Worm (Caenorhabditis elegans): ENCODE data around the gene srbc-37.

DNA sequence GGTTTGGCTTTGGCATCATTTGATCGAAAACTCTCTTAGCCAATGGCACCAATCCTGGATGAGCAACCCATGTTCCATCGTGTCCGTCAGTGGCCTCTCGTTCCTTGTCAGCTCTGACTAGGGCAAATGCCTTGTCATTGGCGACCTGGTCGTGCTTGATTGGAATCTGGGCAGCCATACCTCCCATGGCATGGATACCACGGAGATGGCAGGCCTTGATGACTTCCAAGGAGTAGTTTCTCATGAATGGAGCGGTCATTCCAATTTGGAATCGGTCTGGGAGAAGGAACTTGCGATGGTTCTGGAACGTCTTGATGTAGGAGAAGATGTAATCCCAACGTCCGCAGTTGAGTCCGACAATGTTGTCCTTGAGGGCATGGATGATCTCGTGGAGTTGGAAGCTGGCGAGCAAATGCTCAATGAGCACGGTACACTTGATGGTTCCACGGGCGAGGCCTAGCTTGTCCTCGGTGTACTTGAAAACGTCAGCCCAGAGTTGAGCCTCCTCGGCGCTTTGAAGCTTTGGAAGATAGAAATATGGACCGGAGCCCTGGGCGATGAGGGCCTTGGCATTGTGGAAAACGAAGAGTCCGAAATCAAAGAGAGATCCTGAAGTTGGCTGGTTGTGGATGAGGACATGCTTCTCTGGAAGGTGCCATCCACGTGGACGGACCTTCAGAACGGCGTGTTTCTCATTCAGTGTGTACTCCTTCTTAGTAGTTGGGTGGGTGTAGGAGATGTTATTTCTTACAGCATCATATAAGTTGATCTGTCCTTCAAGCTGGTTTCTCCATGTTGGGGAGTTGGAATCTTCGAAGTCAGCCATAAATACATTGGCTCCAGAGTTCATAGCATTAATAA, 22.8 kb downstream of the srbc-37 start:
- TF ChIP-seq pha-4 (tag; optimal IDR thresholded peaks at IDR 0.05) (no peak), ceh-40 (GFP tag; IDR thresholded peaks at IDR 0.05) (0 out of 2 replicates have a peak, but pooled peaks have one; percentile 5), zim-3 (tag; optimal IDR thresholded peaks at IDR 0.05) (no peak), snpc-4 (GFP tag; optimal IDR thresholded peaks at IDR 0.05) (no peak), snpc-4 (tag; optimal IDR thresholded peaks at IDR 0.05) (no peak), ama-1 (optimal IDR thresholded peaks at IDR 0.05) (peak; percentile 88), ama-1 (GFP tag; optimal IDR thresholded peaks at IDR 0.05) (peak in 1 of 2 experiments; percentile 12), ceh-58 (GFP tag; IDR thresholded peaks at IDR 0.05) (0 out of 2 replicates have a peak, but pooled peaks have one; percentile 16), dox-1 (GFP tag; IDR thresholded peaks at IDR 0.05) (no peak), nhr-90 (tag; optimal IDR thresholded peaks at IDR 0.05) (no peak), nfya-1 (tag; optimal IDR thresholded peaks at IDR 0.05; ENCODE audit: borderline replicate concordance, insufficient read depth) (no peak)
